Worm (Caenorhabditis elegans) whole organism, young adult: ENCODE data around the gene pals-39.

Experiments
- C17E4.6 ChIP-seq: fragments of 200-800 bp; sonication (Bioruptor generic); IDR thresholded peaks from 2 replicates; pipeline ENCODE4 v1.3.6; 2022; ENCODE audit warnings: missing genetic modification reagents, missing genetic modification characterization, missing compliant biosample characterization
- F22D6.2 ChIP-seq: sonication (generic microtip); optimal IDR thresholded peaks from 2 replicates; lab custom pipeline; 2016; ENCODE audit warnings: mild to moderate bottlenecking, missing genetic modification characterization, missing compliant biosample characterization
- F39B2.1 ChIP-seq: fragments of 200-800 bp; sonication (Bioruptor generic); IDR thresholded peaks from 2 replicates; pipeline ENCODE4 v1.3.6; 2022; ENCODE audit warnings: missing genetic modification reagents, missing genetic modification characterization, missing compliant biosample characterization
- T07F8.4 ChIP-seq: sonication (generic microtip); optimal IDR thresholded peaks from 2 replicates; lab custom pipeline; 2016; ENCODE audit warnings: mild to moderate bottlenecking, missing genetic modification characterization, moderate library complexity, missing compliant biosample characterization
- T26A5.8 ChIP-seq: sonication (generic microtip); optimal IDR thresholded peaks from 2 replicates; lab custom pipeline; 2016; ENCODE audit warnings: missing genetic modification characterization, missing compliant biosample characterization
- Y67H2A.10 ChIP-seq: fragments of 200-800 bp; sonication (Bioruptor generic); conservative IDR thresholded peaks from 2 replicates; pipeline ENCODE4 v1.3.6; 2022; ENCODE audit warnings: missing genetic modification reagents, missing genetic modification characterization, missing compliant biosample characterization
- ZK185.1 ChIP-seq: sonication (generic microtip); optimal IDR thresholded peaks from 2 replicates; lab custom pipeline; 2016; ENCODE audit warnings: mild to moderate bottlenecking, missing genetic modification characterization, missing compliant biosample characterization; ENCODE audit not compliant: poor library complexity, severe bottlenecking
- attf-3 ChIP-seq: fragments of 200-800 bp; sonication (Bioruptor generic); conservative IDR thresholded peaks from 2 replicates; pipeline ENCODE4 v1.3.6; 2022; ENCODE audit warnings: missing genetic modification reagents, missing genetic modification characterization, missing compliant biosample characterization
- bed-2 ChIP-seq: fragments of 200-800 bp; sonication (Bioruptor generic); IDR thresholded peaks from 2 replicates; pipeline ENCODE4 v1.3.6; 2022; ENCODE audit warnings: missing genetic modification reagents, missing genetic modification characterization, missing compliant biosample characterization
- cebp-1 ChIP-seq, 2 experiments: fragments of 200-800 bp in 1 of 2; sonication (Bioruptor generic) in 1 of 2; sonication (generic microtip) in 1 of 2; IDR thresholded peaks in 1 of 2; optimal IDR thresholded peaks in 1 of 2; 2 replicates each; pipeline versions ENCODE4 v1.3.6 to Lab custom; 2017 to 2022; ENCODE audit warnings: missing compliant biosample characterization in 2 of 2, missing genetic modification characterization in 2 of 2, mild to moderate bottlenecking in 1 of 2, missing genetic modification reagents in 1 of 2, moderate library complexity in 1 of 2
- cebp-2 ChIP-seq: fragments of 200-800 bp; sonication (Bioruptor generic); IDR thresholded peaks from 2 replicates; pipeline ENCODE4 v1.3.6; 2022; ENCODE audit warnings: missing genetic modification characterization, missing compliant biosample characterization
- ceh-27 ChIP-seq: fragments of 200-800 bp; sonication (Bioruptor generic); optimal IDR thresholded peaks from 2 replicates; lab custom pipeline; 2018; ENCODE audit warnings: mild to moderate bottlenecking, missing genetic modification characterization, moderate library complexity, missing compliant biosample characterization
- dox-1 ChIP-seq: fragments of 200-800 bp; sonication (Bioruptor generic); IDR thresholded peaks from 2 replicates; pipeline ENCODE4 v1.3.6; 2022; ENCODE audit warnings: missing genetic modification reagents, missing genetic modification characterization, missing compliant biosample characterization
- dpl-1 ChIP-seq: fragments of 150-350 bp; optimal IDR thresholded peaks from 2 replicates; lab custom pipeline; 2014; ENCODE audit warnings: missing biosample characterization, missing genetic modification reagents, missing genetic modification characterization
- efl-1 ChIP-seq: fragments of 150-350 bp; optimal IDR thresholded peaks from 2 replicates; lab custom pipeline; 2014; ENCODE audit warnings: missing biosample characterization, missing genetic modification reagents, missing genetic modification characterization
- ets-4 ChIP-seq: fragments of 200-800 bp; sonication (Bioruptor generic); optimal IDR thresholded peaks from 2 replicates; lab custom pipeline; 2018; ENCODE audit warnings: mild to moderate bottlenecking, missing genetic modification characterization, missing compliant biosample characterization
- gei-17 ChIP-seq: fragments of 200-800 bp; sonication (Bioruptor generic); optimal IDR thresholded peaks from 2 replicates; lab custom pipeline; 2018; ENCODE audit warnings: mild to moderate bottlenecking, missing genetic modification characterization, missing compliant biosample characterization
- hmg-20 ChIP-seq: fragments of 200-800 bp; sonication (Bioruptor generic); IDR thresholded peaks from 2 replicates; pipeline ENCODE4 v1.3.6; 2022; ENCODE audit warnings: missing genetic modification reagents, missing genetic modification characterization, missing compliant biosample characterization
- hrde-1 ChIP-seq: sonication (generic microtip); optimal IDR thresholded peaks from 2 replicates; lab custom pipeline; 2016; ENCODE audit warnings: missing genetic modification characterization, mild to moderate bottlenecking, missing compliant biosample characterization, moderate library complexity, missing genotype, missing genetic modification reagents, borderline replicate concordance
- hsf-1 ChIP-seq: fragments of 200-800 bp; sonication (Bioruptor generic); IDR thresholded peaks from 2 replicates; pipeline ENCODE4 v1.3.6; 2022; ENCODE audit warnings: missing genetic modification reagents, missing genetic modification characterization, missing compliant biosample characterization
- let-526 ChIP-seq: fragments of 200-800 bp; sonication (Bioruptor generic); IDR thresholded peaks from 2 replicates; pipeline ENCODE4 v1.3.6; 2022; ENCODE audit warnings: missing genetic modification reagents, missing genetic modification characterization, missing compliant biosample characterization
- let-607 ChIP-seq, 2 experiments: fragments of 200-800 bp in 1 of 2; sonication (Bioruptor generic) in 1 of 2; sonication (generic microtip) in 1 of 2; optimal IDR thresholded peaks; 2 replicates each; lab custom pipeline; 2016 to 2018; ENCODE audit warnings: mild to moderate bottlenecking in 2 of 2, missing compliant biosample characterization in 2 of 2, missing genetic modification characterization in 2 of 2, moderate library complexity in 2 of 2, missing genotype in 1 of 2
- lin-35 ChIP-seq, 3 experiments: fragments of 150-350 bp in 2 of 3; sonication (generic microtip) in 1 of 3; optimal IDR thresholded peaks; 2 replicates each; lab custom pipeline; 2014 to 2018; ENCODE audit warnings: missing biosample characterization in 3 of 3, missing genetic modification characterization in 3 of 3, missing genetic modification reagents in 3 of 3
- lin-40 ChIP-seq: sonication (generic microtip); optimal IDR thresholded peaks from 2 replicates; lab custom pipeline; 2016; ENCODE audit warnings: missing genetic modification characterization, mild to moderate bottlenecking, missing compliant biosample characterization, missing genotype, missing genetic modification reagents
- madf-3 ChIP-seq: fragments of 200-800 bp; sonication (Bioruptor generic); IDR thresholded peaks from 2 replicates; pipeline ENCODE4 v1.3.6; 2022; ENCODE audit warnings: missing genetic modification reagents, missing genetic modification characterization, missing compliant biosample characterization
- mel-28 ChIP-seq: sonication (generic microtip); optimal IDR thresholded peaks from 2 replicates; lab custom pipeline; 2016; ENCODE audit warnings: borderline replicate concordance, mild to moderate bottlenecking, missing genetic modification characterization, missing compliant biosample characterization
- mes-4 ChIP-seq: sonication (generic microtip); optimal IDR thresholded peaks from 2 replicates; lab custom pipeline; 2016; ENCODE audit warnings: missing genotype, missing genetic modification characterization, missing compliant biosample characterization
- pbrm-1 ChIP-seq: fragments of 200-800 bp; sonication (Bioruptor generic); IDR thresholded peaks from 2 replicates; pipeline ENCODE4 v1.3.6; 2022; ENCODE audit warnings: missing genetic modification reagents, missing genetic modification characterization, missing compliant biosample characterization
- sea-2 ChIP-seq: fragments of 200-800 bp; sonication (Bioruptor generic); IDR thresholded peaks from 2 replicates; pipeline ENCODE4 v1.3.6; 2022; ENCODE audit warnings: missing genetic modification characterization, missing compliant biosample characterization
- snpc-1.3 ChIP-seq: sonication (generic microtip); optimal IDR thresholded peaks from 2 replicates; lab custom pipeline; 2017; ENCODE audit warnings: missing genetic modification characterization, mild to moderate bottlenecking, missing compliant biosample characterization, antibody characterized with exemption, moderate library complexity, missing genotype, missing genetic modification reagents; ENCODE audit not compliant: insufficient read depth
- tbp1 ChIP-seq: fragments of 200-800 bp; sonication (Bioruptor generic); optimal IDR thresholded peaks from 2 replicates; lab custom pipeline; 2018; ENCODE audit warnings: mild to moderate bottlenecking, missing genetic modification characterization, missing compliant biosample characterization
- unc-130 ChIP-seq: sonication (generic microtip); optimal IDR thresholded peaks from 2 replicates; lab custom pipeline; 2016; ENCODE audit warnings: missing genetic modification reagents, missing genetic modification characterization, missing compliant biosample characterization
- ztf-22 ChIP-seq: fragments of 200-800 bp; sonication (Bioruptor generic); optimal IDR thresholded peaks from 2 replicates; lab custom pipeline; 2018; ENCODE audit warnings: mild to moderate bottlenecking, missing genetic modification characterization, moderate library complexity, missing compliant biosample characterization
- ztf-3 ChIP-seq: fragments of 200-800 bp; sonication (Bioruptor generic); optimal IDR thresholded peaks from 2 replicates; lab custom pipeline; 2018; ENCODE audit warnings: mild to moderate bottlenecking, missing genetic modification characterization, missing compliant biosample characterization
- ztf-6 ChIP-seq: fragments of 200-800 bp; sonication (Bioruptor generic); IDR thresholded peaks from 2 replicates; pipeline ENCODE4 v1.3.6; 2022; ENCODE audit warnings: missing genetic modification reagents, missing genetic modification characterization, missing compliant biosample characterization

Gene pals-39

ce11 chrV:12450441-12450840 lies 6.8 kb upstream of the pals-39 start, which contains the start of gene F28C1.1:
Gene F28C1.1, plus strand, starts transcription at chrV:12450805.
- peak; percentile 93 for TF ChIP-seq attf-3 (GFP tag; lab: Robert Waterston, UW)
- no peak for TF ChIP-seq hmg-20 (GFP tag; lab: Robert Waterston, UW)
- peak; percentile 51 for TF ChIP-seq efl-1 (GFP tag; lab: Kevin White, UChicago)
- TF ChIP-seq dpl-1 (GFP tag; lab: Kevin White, UChicago) = peak; percentile 7

- TF ChIP-seq dox-1 (no peak), tbp1 (GFP tag; lab: Kevin White, UChicago) (no peak), sea-2 (GFP tag; lab: Robert Waterston, UW) (no peak), ets-4 (GFP tag; lab: Kevin White, UChicago) (no peak), unc-130 (no peak), pbrm-1 (GFP tag; lab: Robert Waterston, UW) (no peak), hrde-1 (tag; lab: Kevin White, UChicago) (no peak), madf-3 (no peak), lin-40 (no peak)
- TF ChIP-seq, all 124 proteins: peak for 0
Measured at ce11 chrV:12449902-12450301, 6.2 kb upstream of the pals-39 start, which contains the start of gene C54D10.10. Gene C54D10.10, minus strand, starts transcription at chrV:12450002.

ce11 chrV:12446895-12447294 lies 3.2 kb upstream of the pals-39 start, which contains the start of the genes pals-38 and C54D10.9:
Gene pals-38, minus strand, starts transcription at chrV:12446995.
Gene C54D10.9, plus strand, starts transcription at chrV:12447153.
- TF ChIP-seq C17E4.6 (GFP tag; lab: Robert Waterston, UW) (no peak), hsf-1 (no peak), ets-4 (GFP tag; lab: Kevin White, UChicago) (no peak), Y67H2A.10 (no peak)

- TF ChIP-seq ztf-22 (GFP tag; lab: Kevin White, UChicago) = no peak
- no peak for TF ChIP-seq ztf-6 (GFP tag; lab: Robert Waterston, UW)
- no peak for TF ChIP-seq F39B2.1 (GFP tag; lab: Robert Waterston, UW)
- TF ChIP-seq ztf-3 (GFP tag; lab: Kevin White, UChicago) = no peak
- no peak for TF ChIP-seq bed-2 (GFP tag; lab: Robert Waterston, UW)
- TF ChIP-seq mes-4 (tag; lab: Kevin White, UChicago) = no peak
- TF ChIP-seq hmg-20 (GFP tag; lab: Robert Waterston, UW) = no peak
- TF ChIP-seq gei-17 (GFP tag; lab: Kevin White, UChicago) = no peak
- TF ChIP-seq Y67H2A.10 = no peak
- no peak for TF ChIP-seq C17E4.6 (GFP tag; lab: Robert Waterston, UW)
- TF ChIP-seq mel-28 = no peak
- TF ChIP-seq T07F8.4 (tag; lab: Kevin White, UChicago) = no peak
Measured at ce11 chrV:12441420-12441819, 2.2 kb downstream of the pals-39 start, which contains the start of gene pals-37. Gene pals-37, minus strand, starts transcription at chrV:12441520.

- TF ChIP-seq cebp-2 (GFP tag; lab: Robert Waterston, UW) = no peak
- no peak for TF ChIP-seq T26A5.8 (tag; lab: Kevin White, UChicago)
- TF ChIP-seq F22D6.2 (tag; lab: Kevin White, UChicago) = no peak
- TF ChIP-seq let-526 (GFP tag; lab: Robert Waterston, UW) = no peak
- no peak for TF ChIP-seq ZK185.1 (tag; lab: Kevin White, UChicago)
- TF ChIP-seq ceh-27 (GFP tag; lab: Kevin White, UChicago) = no peak
- no peak for TF ChIP-seq cebp-1 (GFP tag; IDR thresholded peaks at IDR 0.05; lab: Robert Waterston, UW)
- no peak for TF ChIP-seq cebp-1 (tag; optimal IDR thresholded peaks at IDR 0.05; lab: Kevin White, UChicago)
- no peak for TF ChIP-seq snpc-1.3 (tag; lab: Kevin White, UChicago)
- TF ChIP-seq lin-35 (GFP tag; optimal IDR thresholded peaks at IDR 0.05; lab: Kevin White, UChicago) = no peak
- TF ChIP-seq let-607 (tag; optimal IDR thresholded peaks at IDR 0.05; lab: Kevin White, UChicago) = no peak
- no peak for TF ChIP-seq C17E4.6 (GFP tag; lab: Robert Waterston, UW)
Measured at ce11 chrV:12433717-12434116, 9.9 kb downstream of the pals-39 start, which contains the start of gene srh-25. Gene srh-25, minus strand, starts transcription at chrV:12433817.
